Worm (Caenorhabditis elegans) whole organism, L1 larva: ENCODE data around the gene T05A8.11.

Experiments used
- aha-1 ChIP-seq: fragments of 150-350 bp; optimal IDR thresholded peaks from 2 replicates; lab custom pipeline; 2014; ENCODE audit warnings: missing biosample characterization, missing genetic modification characterization
- alr-1 ChIP-seq: fragments of 200-800 bp; sonication (Bioruptor generic); optimal IDR thresholded peaks from 2 replicates; lab custom pipeline; 2018; ENCODE audit warnings: borderline replicate concordance, mild to moderate bottlenecking, missing genetic modification characterization, missing compliant biosample characterization
- ama-1 ChIP-seq: fragments of 150-350 bp; optimal IDR thresholded peaks from 2 replicates; lab custom pipeline; 2014
- egl-27 ChIP-seq, 2 experiments: fragments of 150-350 bp in 1 of 2; sonication (generic microtip); optimal IDR thresholded peaks; 3 replicates each; lab custom pipeline; 2017 to 2018; ENCODE audit warnings: missing biosample characterization in 2 of 2, missing genetic modification characterization in 2 of 2, missing genetic modification reagents in 2 of 2
- fkh-10 ChIP-seq: sonication (generic microtip); optimal IDR thresholded peaks from 2 replicates; lab custom pipeline; 2017; ENCODE audit warnings: missing biosample characterization, missing genetic modification reagents, missing genetic modification characterization
- lin-13 ChIP-seq: fragments of 150-350 bp; optimal IDR thresholded peaks from 2 replicates; lab custom pipeline; 2014; ENCODE audit warnings: missing biosample characterization, missing genetic modification reagents, missing genetic modification characterization
- lin-15B ChIP-seq: fragments of 150-350 bp; sonication (generic microtip); optimal IDR thresholded peaks from 3 replicates; lab custom pipeline; 2014; ENCODE audit warnings: missing biosample characterization, missing genetic modification characterization
- lin-39 ChIP-seq: fragments of 150-350 bp; optimal IDR thresholded peaks from 2 replicates; lab custom pipeline; 2014; ENCODE audit warnings: missing biosample characterization, missing genetic modification reagents, missing genetic modification characterization
- lir-3 ChIP-seq: sonication (generic microtip); optimal IDR thresholded peaks from 2 replicates; lab custom pipeline; 2016; ENCODE audit warnings: mild to moderate bottlenecking, missing genetic modification characterization, moderate library complexity, missing compliant biosample characterization; ENCODE audit not compliant: poor library complexity
- nhr-47 ChIP-seq: sonication (generic microtip); optimal IDR thresholded peaks from 2 replicates; lab custom pipeline; 2016; ENCODE audit warnings: mild to moderate bottlenecking, missing genetic modification characterization, moderate library complexity, missing compliant biosample characterization
- unc-130 ChIP-seq: fragments of 150-350 bp; optimal IDR thresholded peaks from 2 replicates; lab custom pipeline; 2017; ENCODE audit warnings: missing biosample characterization, missing genetic modification characterization, inconsistent platforms
- unc-62 ChIP-seq: fragments of 150-350 bp; optimal IDR thresholded peaks from 2 replicates; lab custom pipeline; 2014; ENCODE audit warnings: missing biosample characterization, missing genetic modification reagents, missing genetic modification characterization
- ztf-4 ChIP-seq: fragments of 150-350 bp; optimal IDR thresholded peaks from 2 replicates; lab custom pipeline; 2014; ENCODE audit warnings: missing biosample characterization, missing genetic modification characterization

- TF ChIP-seq lin-39 (no peak), fkh-10 (GFP tag; lab: Kevin White, UChicago) (no peak), lin-13 (no peak), egl-27 (tag; optimal IDR thresholded peaks at IDR 0.05; lab: Kevin White, UChicago) (no peak), ama-1 (lab: Kevin White, UChicago) (no peak), lir-3 (tag; lab: Kevin White, UChicago) (no peak), unc-62 (GFP tag; lab: Kevin White, UChicago) (no peak), lin-15B (tag; lab: Kevin White, UChicago) (no peak), nhr-47 (tag; lab: Kevin White, UChicago) (no peak), alr-1 (tag; lab: Kevin White, UChicago) (no peak), aha-1 (tag; lab: Kevin White, UChicago) (no peak), ztf-4 (tag; lab: Kevin White, UChicago) (no peak), unc-130 (tag; lab: Kevin White, UChicago) (no peak)
Observed at ce11 chrII:2762108-2762507, 36.6 kb upstream of the T05A8.11 start, which contains the start of gene fbxb-106.
